Fruit fly (Drosophila melanogaster) whole organism, embryonic: ENCODE data around the gene CG31898.

ENCODE experiments used
- Tbp ChIP-seq: fragments of >200 bp; optimal IDR thresholded peaks from 2 replicates; lab custom pipeline; 2018; ENCODE audit warnings: missing biosample characterization, missing genetic modification characterization
- ase ChIP-seq: fragments of 200-800 bp; sonication (Bioruptor generic); IDR thresholded peaks from 3 replicates; pipeline ENCODE4 v1.3.6; 2022; ENCODE audit warnings: missing biosample characterization, missing genetic modification characterization
- gt ChIP-seq: fragments of 200-800 bp; sonication (Bioruptor generic); IDR thresholded peaks from 2 replicates; pipeline ENCODE4 v1.3.6; 2022; ENCODE audit warnings: missing biosample characterization, missing genetic modification characterization
- pan ChIP-seq, 4 experiments: fragments of >200 bp in 3 of 4; fragments of 200-800 bp in 1 of 4; sonication (Bioruptor generic) in 1 of 4; optimal IDR thresholded peaks in 3 of 4; IDR thresholded peaks in 1 of 4; 2 replicates each; pipeline versions ENCODE4 v1.3.6 to Lab custom; 2017 to 2022; ENCODE audit warnings: missing biosample characterization in 2 of 4, missing genetic modification characterization in 2 of 4, mixed read lengths in 1 of 4

DNA sequence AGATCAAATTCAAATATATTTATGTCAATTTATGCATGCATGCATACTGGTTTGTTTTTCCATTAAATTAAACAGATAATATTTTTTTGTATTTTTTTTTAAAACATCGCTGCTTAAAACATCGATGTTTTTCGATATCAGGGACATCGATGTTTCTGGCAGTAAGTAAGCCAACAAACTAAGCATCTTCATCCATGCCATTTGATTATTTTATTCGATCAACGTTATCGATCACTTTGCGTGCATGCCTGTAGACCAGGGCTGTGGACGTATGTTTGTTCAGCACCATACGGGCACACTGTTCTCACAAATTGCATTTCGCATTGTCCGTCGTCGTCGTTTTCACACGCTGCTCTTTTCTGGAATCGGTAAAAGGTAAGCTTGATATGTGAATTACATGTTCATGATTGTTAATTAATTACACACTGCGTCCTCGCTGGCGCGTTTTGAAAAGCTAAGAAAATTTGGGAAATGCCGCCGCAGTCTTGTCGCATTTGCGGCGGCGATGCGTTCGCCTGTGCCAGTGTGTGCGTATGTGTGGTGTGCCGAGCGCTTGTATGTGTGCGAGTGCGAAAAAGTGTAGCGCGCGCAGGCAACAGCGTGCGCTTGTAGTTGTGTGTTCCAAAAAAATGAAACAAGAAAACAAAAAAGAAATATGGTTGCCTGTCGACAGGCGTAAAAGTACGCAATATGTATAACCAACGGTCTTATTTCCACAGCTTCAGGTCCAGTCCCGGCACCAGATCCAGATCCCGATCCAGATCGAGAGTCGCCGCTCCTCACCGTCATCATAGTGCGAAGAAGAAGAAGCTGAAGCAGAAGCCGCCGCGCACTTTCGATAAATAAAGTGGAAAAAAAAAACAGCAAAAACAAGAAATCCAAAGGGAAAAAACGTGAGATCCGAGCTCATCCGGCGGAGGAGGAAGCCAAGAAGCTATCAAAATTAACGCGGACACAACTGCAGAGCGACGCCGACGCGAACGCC is 3.4 kb downstream of the CG31898 start, which contains the start of gene emb:
- TF ChIP-seq ase (GFP tag; lab: Robert Waterston, UW) (no peak), Tbp (GFP tag; lab: Kevin White, UChicago) (no peak), gt (GFP tag; lab: Robert Waterston, UW) (no peak), pan (optimal IDR thresholded peaks at IDR 0.05; lab: Kevin White, UChicago) (no peak), pan (GFP tag; optimal IDR thresholded peaks at IDR 0.05 in 1 of 2, IDR thresholded peaks at IDR 0.05 in 1 of 2) (peak in 1 of 2 experiments; percentile 42)
